Worm (Caenorhabditis elegans) whole organism, L2 larva: ENCODE measurements around the gene gst-15.

Source experiments
- ZK546.5 ChIP-seq: sonication (generic microtip); optimal IDR thresholded peaks from 2 replicates; lab custom pipeline; 2017; ENCODE audit warnings: missing biosample characterization, missing genetic modification characterization
- ama-1 ChIP-seq: fragments of 150-350 bp; optimal IDR thresholded peaks from 2 replicates; lab custom pipeline; 2018; ENCODE audit warnings: inconsistent platforms
- egl-27 ChIP-seq: sonication (generic microtip); optimal IDR thresholded peaks from 3 replicates; lab custom pipeline; 2017; ENCODE audit warnings: missing biosample characterization, missing genetic modification reagents, missing genetic modification characterization
- lin-11 ChIP-seq: fragments of 150-350 bp; sonication (generic microtip); optimal IDR thresholded peaks from 2 replicates; lab custom pipeline; 2014; ENCODE audit warnings: missing biosample characterization, missing genetic modification characterization, inconsistent platforms, mixed read lengths
- lsy-2 ChIP-seq, 2 experiments: fragments of 150-350 bp in 1 of 2; sonication (generic microtip) in 1 of 2; optimal IDR thresholded peaks; 2 replicates each; lab custom pipeline; 2014 to 2017; ENCODE audit warnings: missing biosample characterization in 2 of 2, missing genetic modification characterization in 2 of 2
- mab-5 ChIP-seq: fragments of 150-350 bp; optimal IDR thresholded peaks from 2 replicates; lab custom pipeline; 2014; ENCODE audit warnings: missing biosample characterization, missing genetic modification characterization
- nhr-11 ChIP-seq: fragments of 150-350 bp; optimal IDR thresholded peaks from 2 replicates; lab custom pipeline; 2014; ENCODE audit warnings: missing biosample characterization, missing genetic modification characterization
- sem-4 ChIP-seq: fragments of 150-350 bp; optimal IDR thresholded peaks from 2 replicates; lab custom pipeline; 2014; ENCODE audit warnings: missing biosample characterization, missing genetic modification reagents, missing genetic modification characterization
- skn-1 ChIP-seq: sonication (generic microtip); optimal IDR thresholded peaks from 2 replicates; lab custom pipeline; 2017; ENCODE audit warnings: missing biosample characterization, missing genetic modification characterization
- unc-62 ChIP-seq: fragments of 150-350 bp; optimal IDR thresholded peaks from 2 replicates; lab custom pipeline; 2014; ENCODE audit warnings: missing biosample characterization, missing genetic modification reagents, missing genetic modification characterization

ce11 chrII:13614516-13614915 lies 1.5 kb upstream of the gst-15 start:
- TF ChIP-seq nhr-11 (tag; lab: Kevin White, UChicago) (no peak), unc-62 (GFP tag; lab: Kevin White, UChicago) (no peak), egl-27 (tag; lab: Kevin White, UChicago) (no peak), lsy-2 (tag; optimal IDR thresholded peaks at IDR 0.05; lab: Kevin White, UChicago) (no peak), mab-5 (no peak), ama-1 (lab: Kevin White, UChicago) (no peak), sem-4 (tag; lab: Kevin White, UChicago) (no peak), lin-11 (tag; lab: Kevin White, UChicago) (no peak), ZK546.5 (tag; lab: Kevin White, UChicago) (no peak), skn-1 (tag; lab: Kevin White, UChicago) (no peak)
